Worm (Caenorhabditis elegans) whole organism, young adult: ENCODE data around the gene F44F4.3.

Experiments used
- B0035.1 ChIP-seq: sonication (generic microtip); optimal IDR thresholded peaks from 2 replicates; lab custom pipeline; 2016; ENCODE audit warnings: missing genetic modification characterization, mild to moderate bottlenecking, missing compliant biosample characterization, missing genotype, missing genetic modification reagents
- B0336.3 ChIP-seq: fragments of 200-800 bp; sonication (Bioruptor generic); IDR thresholded peaks from 2 replicates; pipeline ENCODE4 v1.3.6; 2022; ENCODE audit warnings: missing genetic modification characterization, missing compliant biosample characterization
- F33H1.4 ChIP-seq: fragments of 200-800 bp; sonication (Bioruptor generic); IDR thresholded peaks from 2 replicates; pipeline ENCODE4 v1.3.6; 2022; ENCODE audit warnings: missing genetic modification reagents, missing genetic modification characterization, missing compliant biosample characterization
- F55B11.4 ChIP-seq: sonication (generic microtip); optimal IDR thresholded peaks from 2 replicates; lab custom pipeline; 2016; ENCODE audit warnings: missing compliant biosample characterization, missing genetic modification characterization, borderline replicate concordance; ENCODE audit not compliant: insufficient read depth
- F57C9.4 ChIP-seq: sonication (generic microtip); optimal IDR thresholded peaks from 2 replicates; lab custom pipeline; 2017; ENCODE audit warnings: mild to moderate bottlenecking, missing genetic modification characterization, missing compliant biosample characterization
- T07F8.4 ChIP-seq: sonication (generic microtip); optimal IDR thresholded peaks from 2 replicates; lab custom pipeline; 2016; ENCODE audit warnings: mild to moderate bottlenecking, missing genetic modification characterization, moderate library complexity, missing compliant biosample characterization
- T26A5.8 ChIP-seq: sonication (generic microtip); optimal IDR thresholded peaks from 2 replicates; lab custom pipeline; 2016; ENCODE audit warnings: missing genetic modification characterization, missing compliant biosample characterization
- ama-1 ChIP-seq, 3 experiments: fragments of 150-350 bp in 1 of 3; sonication (generic microtip) in 2 of 3; optimal IDR thresholded peaks; 2 replicates each; lab custom pipeline; 2014 to 2018; ENCODE audit warnings: missing biosample characterization in 2 of 3, missing genetic modification characterization in 2 of 3, missing genetic modification reagents in 2 of 3
- attf-6 ChIP-seq: fragments of 200-800 bp; sonication (Bioruptor generic); IDR thresholded peaks from 2 replicates; pipeline ENCODE4 v1.3.6; 2022; ENCODE audit warnings: missing genetic modification reagents, missing genetic modification characterization, missing compliant biosample characterization
- ccch-3 ChIP-seq: fragments of 200-800 bp; sonication (Bioruptor generic); optimal IDR thresholded peaks from 2 replicates; lab custom pipeline; 2018; ENCODE audit warnings: mild to moderate bottlenecking, missing genetic modification characterization, missing compliant biosample characterization
- cebp-1 ChIP-seq, 2 experiments: fragments of 200-800 bp in 1 of 2; sonication (Bioruptor generic) in 1 of 2; sonication (generic microtip) in 1 of 2; IDR thresholded peaks in 1 of 2; optimal IDR thresholded peaks in 1 of 2; 2 replicates each; pipeline versions ENCODE4 v1.3.6 to Lab custom; 2017 to 2022; ENCODE audit warnings: missing compliant biosample characterization in 2 of 2, missing genetic modification characterization in 2 of 2, mild to moderate bottlenecking in 1 of 2, missing genetic modification reagents in 1 of 2, moderate library complexity in 1 of 2
- ceh-27 ChIP-seq: fragments of 200-800 bp; sonication (Bioruptor generic); optimal IDR thresholded peaks from 2 replicates; lab custom pipeline; 2018; ENCODE audit warnings: mild to moderate bottlenecking, missing genetic modification characterization, moderate library complexity, missing compliant biosample characterization
- ceh-91 ChIP-seq: fragments of 200-800 bp; sonication (Bioruptor generic); IDR thresholded peaks from 2 replicates; pipeline ENCODE4 v1.3.6; 2022; ENCODE audit warnings: missing genetic modification reagents, missing genetic modification characterization, missing compliant biosample characterization
- chd-7 ChIP-seq: sonication (generic microtip); optimal IDR thresholded peaks from 2 replicates; lab custom pipeline; 2016; ENCODE audit warnings: mild to moderate bottlenecking, missing genetic modification characterization, moderate library complexity, missing compliant biosample characterization
- egl-44 ChIP-seq: fragments of 200-800 bp; sonication (Bioruptor generic); IDR thresholded peaks from 2 replicates; pipeline ENCODE4 v1.3.6; 2022; ENCODE audit warnings: missing genetic modification reagents, missing genetic modification characterization, missing compliant biosample characterization
- fkh-3 ChIP-seq: sonication (generic microtip); optimal IDR thresholded peaks from 2 replicates; lab custom pipeline; 2016; ENCODE audit warnings: mild to moderate bottlenecking, missing genetic modification characterization, missing compliant biosample characterization
- hlh-12 ChIP-seq: sonication (generic microtip); optimal IDR thresholded peaks from 2 replicates; lab custom pipeline; 2016; ENCODE audit warnings: missing genetic modification characterization, missing compliant biosample characterization
- hsf-1 ChIP-seq: fragments of 200-800 bp; sonication (Bioruptor generic); IDR thresholded peaks from 2 replicates; pipeline ENCODE4 v1.3.6; 2022; ENCODE audit warnings: missing genetic modification reagents, missing genetic modification characterization, missing compliant biosample characterization
- let-526 ChIP-seq: fragments of 200-800 bp; sonication (Bioruptor generic); IDR thresholded peaks from 2 replicates; pipeline ENCODE4 v1.3.6; 2022; ENCODE audit warnings: missing genetic modification reagents, missing genetic modification characterization, missing compliant biosample characterization
- let-607 ChIP-seq, 2 experiments: fragments of 200-800 bp in 1 of 2; sonication (Bioruptor generic) in 1 of 2; sonication (generic microtip) in 1 of 2; optimal IDR thresholded peaks; 2 replicates each; lab custom pipeline; 2016 to 2018; ENCODE audit warnings: mild to moderate bottlenecking in 2 of 2, missing compliant biosample characterization in 2 of 2, missing genetic modification characterization in 2 of 2, moderate library complexity in 2 of 2, missing genotype in 1 of 2
- lin-40 ChIP-seq: sonication (generic microtip); optimal IDR thresholded peaks from 2 replicates; lab custom pipeline; 2016; ENCODE audit warnings: missing genetic modification characterization, mild to moderate bottlenecking, missing compliant biosample characterization, missing genotype, missing genetic modification reagents
- lin-54 ChIP-seq: fragments of 200-800 bp; sonication (Bioruptor generic); optimal IDR thresholded peaks from 2 replicates; lab custom pipeline; 2018; ENCODE audit warnings: mild to moderate bottlenecking, missing genetic modification characterization, missing compliant biosample characterization
- lir-1 ChIP-seq: fragments of 200-800 bp; sonication (Bioruptor generic); conservative IDR thresholded peaks from 2 replicates; pipeline ENCODE4 v1.3.6; 2022; ENCODE audit warnings: missing genetic modification reagents, missing genetic modification characterization, missing compliant biosample characterization
- lsl-1 ChIP-seq: fragments of 200-800 bp; sonication (Bioruptor generic); optimal IDR thresholded peaks from 2 replicates; lab custom pipeline; 2018; ENCODE audit warnings: mild to moderate bottlenecking, missing genetic modification characterization, moderate library complexity, missing compliant biosample characterization
- madf-3 ChIP-seq: fragments of 200-800 bp; sonication (Bioruptor generic); IDR thresholded peaks from 2 replicates; pipeline ENCODE4 v1.3.6; 2022; ENCODE audit warnings: missing genetic modification reagents, missing genetic modification characterization, missing compliant biosample characterization
- madf-6 ChIP-seq: fragments of 200-800 bp; sonication (Bioruptor generic); IDR thresholded peaks from 2 replicates; pipeline ENCODE4 v1.3.6; 2022; ENCODE audit warnings: missing genetic modification reagents, missing genetic modification characterization, missing compliant biosample characterization
- mcd-1 ChIP-seq: fragments of 200-800 bp; sonication (Bioruptor generic); IDR thresholded peaks from 2 replicates; pipeline ENCODE4 v1.3.6; 2022; ENCODE audit warnings: missing genetic modification reagents, missing genetic modification characterization, missing compliant biosample characterization
- mel-28 ChIP-seq: sonication (generic microtip); optimal IDR thresholded peaks from 2 replicates; lab custom pipeline; 2016; ENCODE audit warnings: borderline replicate concordance, mild to moderate bottlenecking, missing genetic modification characterization, missing compliant biosample characterization
- mes-4 ChIP-seq: sonication (generic microtip); optimal IDR thresholded peaks from 2 replicates; lab custom pipeline; 2016; ENCODE audit warnings: missing genotype, missing genetic modification characterization, missing compliant biosample characterization
- nfya-1 ChIP-seq: sonication (generic microtip); optimal IDR thresholded peaks from 2 replicates; lab custom pipeline; 2017; ENCODE audit warnings: antibody characterized with exemption, missing compliant biosample characterization, missing genetic modification characterization, borderline replicate concordance; ENCODE audit not compliant: insufficient read depth
- nfya-2 ChIP-seq: fragments of 200-800 bp; sonication (Bioruptor generic); IDR thresholded peaks from 2 replicates; pipeline ENCODE4 v1.3.6; 2022; ENCODE audit warnings: missing genetic modification reagents, missing genetic modification characterization, missing compliant biosample characterization
- nhr-80 ChIP-seq: sonication (generic microtip); optimal IDR thresholded peaks from 2 replicates; lab custom pipeline; 2016; ENCODE audit warnings: missing genetic modification characterization, missing compliant biosample characterization
- rcor-1 ChIP-seq: fragments of 200-800 bp; sonication (Bioruptor generic); IDR thresholded peaks from 2 replicates; pipeline ENCODE4 v1.3.6; 2022; ENCODE audit warnings: missing genetic modification reagents, missing genetic modification characterization, missing compliant biosample characterization
- rec-8 ChIP-seq, 2 experiments: sonication (generic microtip); optimal IDR thresholded peaks; 2 replicates each; lab custom pipeline; 2016; ENCODE audit warnings: mild to moderate bottlenecking in 2 of 2, missing genetic modification characterization in 2 of 2, missing genetic modification reagents in 2 of 2, missing genotype in 2 of 2, missing biosample characterization in 1 of 2, missing compliant biosample characterization in 1 of 2, moderate library complexity in 1 of 2
- rpc-1 ChIP-seq, 2 experiments: fragments of 150-350 bp in 1 of 2; sonication (generic microtip) in 1 of 2; optimal IDR thresholded peaks; 2 replicates each; lab custom pipeline; 2014 to 2018; ENCODE audit warnings: missing biosample characterization in 1 of 2, missing genetic modification characterization in 1 of 2, missing genetic modification reagents in 1 of 2, missing genotype in 1 of 2
- snpc-1.1 ChIP-seq: sonication (generic microtip); optimal IDR thresholded peaks from 2 replicates; lab custom pipeline; 2017; ENCODE audit warnings: missing genetic modification characterization, mild to moderate bottlenecking, missing compliant biosample characterization, antibody characterized with exemption, moderate library complexity, missing genotype, missing genetic modification reagents; ENCODE audit not compliant: insufficient read depth
- snpc-1.3 ChIP-seq: sonication (generic microtip); optimal IDR thresholded peaks from 2 replicates; lab custom pipeline; 2017; ENCODE audit warnings: missing genetic modification characterization, mild to moderate bottlenecking, missing compliant biosample characterization, antibody characterized with exemption, moderate library complexity, missing genotype, missing genetic modification reagents; ENCODE audit not compliant: insufficient read depth
- snpc-3.4 ChIP-seq: sonication (generic microtip); optimal IDR thresholded peaks from 2 replicates; lab custom pipeline; 2017; ENCODE audit warnings: missing genetic modification characterization, mild to moderate bottlenecking, missing compliant biosample characterization, antibody characterized with exemption, moderate library complexity, missing genotype, missing genetic modification reagents

Gene F44F4.3

ce11 chrII:10894996-10895395 lies 9.3 kb upstream of the F44F4.3 start, which contains the start of gene sra-10:
TSS of gene sra-10 (minus strand) at chrII:10895096.
- TF ChIP-seq fkh-3 (tag; lab: Kevin White, UChicago), result no peak
- no peak for TF ChIP-seq F55B11.4 (tag; lab: Kevin White, UChicago)
- no peak for TF ChIP-seq snpc-3.4 (tag; lab: Kevin White, UChicago)
- TF ChIP-seq lin-40 (tag; lab: Kevin White, UChicago), result no peak
- no peak for TF ChIP-seq mcd-1 (GFP tag; lab: Robert Waterston, UW)
- no peak for TF ChIP-seq mes-4
- no peak for TF ChIP-seq rpc-1 (optimal IDR thresholded peaks at IDR 0.05; lab: Kevin White, UChicago)
- no peak for TF ChIP-seq rpc-1 (tag; optimal IDR thresholded peaks at IDR 0.05; lab: Kevin White, UChicago)
- TF ChIP-seq hlh-12 (tag; lab: Kevin White, UChicago), result no peak
- no peak for TF ChIP-seq madf-3 (GFP tag; lab: Robert Waterston, UW)
- TF ChIP-seq hsf-1, result no peak
- TF ChIP-seq lir-1 (GFP tag; lab: Robert Waterston, UW), result no peak
- no peak for TF ChIP-seq B0035.1 (tag; lab: Kevin White, UChicago)
- no peak for TF ChIP-seq mel-28
- no peak for TF ChIP-seq egl-44

- TF ChIP-seq let-607 (tag; optimal IDR thresholded peaks at IDR 0.05; lab: Kevin White, UChicago) (no peak), snpc-1.3 (no peak)
- TF ChIP-seq, all 124 proteins: peak for 0
Observed at ce11 chrII:10888979-10889378, 3.3 kb upstream of the F44F4.3 start, which contains the start of gene ptr-8. TSS of gene ptr-8 (plus strand) at chrII:10889279.

ce11 chrII:10887097-10887496 lies 1.4 kb upstream of the F44F4.3 start:
- 0 out of 2 replicates have a peak, but pooled peaks have one; percentile 20 for TF ChIP-seq cebp-1 (GFP tag; IDR thresholded peaks at IDR 0.05; lab: Robert Waterston, UW)
- peak; percentile 70 for TF ChIP-seq cebp-1 (tag; optimal IDR thresholded peaks at IDR 0.05; lab: Kevin White, UChicago)
- TF ChIP-seq let-526, result no peak

- 0 out of 2 replicates have a peak, but pooled peaks have one; percentile 12 for TF ChIP-seq madf-6 (GFP tag; lab: Robert Waterston, UW)
- TF ChIP-seq nfya-2, result no peak
- TF ChIP-seq cebp-1 (GFP tag; IDR thresholded peaks at IDR 0.05; lab: Robert Waterston, UW), result no peak
- TF ChIP-seq cebp-1 (tag; optimal IDR thresholded peaks at IDR 0.05; lab: Kevin White, UChicago), result no peak
- TF ChIP-seq madf-3 (GFP tag; lab: Robert Waterston, UW), result no peak
- TF ChIP-seq lsl-1 (GFP tag; lab: Kevin White, UChicago), result peak; percentile 41
- no peak for TF ChIP-seq nhr-80 (tag; lab: Kevin White, UChicago)
Observed at ce11 chrII:10885250-10885649, 468 bp downstream of the F44F4.3 start.

- TF ChIP-seq ama-1 (optimal IDR thresholded peaks at IDR 0.05; lab: Kevin White, UChicago) (no peak), ama-1 (GFP tag; optimal IDR thresholded peaks at IDR 0.05; lab: Kevin White, UChicago) (no peak), F33H1.4 (peak; percentile 92), lin-40 (tag; lab: Kevin White, UChicago) (no peak), chd-7 (tag; lab: Kevin White, UChicago) (no peak), ccch-3 (GFP tag; lab: Kevin White, UChicago) (no peak), madf-6 (GFP tag; lab: Robert Waterston, UW) (peak; percentile 98), ceh-27 (no peak), B0336.3 (no peak), attf-6 (GFP tag; lab: Robert Waterston, UW) (no peak), rec-8 (tag; optimal IDR thresholded peaks at IDR 0.05; lab: Kevin White, UChicago) (no peak), lin-54 (GFP tag; lab: Kevin White, UChicago) (peak; percentile 73), T26A5.8 (tag; lab: Kevin White, UChicago) (no peak), rpc-1 (optimal IDR thresholded peaks at IDR 0.05; lab: Kevin White, UChicago) (no peak), rpc-1 (tag; optimal IDR thresholded peaks at IDR 0.05; lab: Kevin White, UChicago) (no peak), rcor-1 (GFP tag; lab: Robert Waterston, UW) (no peak), ceh-91 (peak; percentile 74), madf-3 (GFP tag; lab: Robert Waterston, UW) (no peak), nfya-1 (tag; lab: Kevin White, UChicago) (no peak), T07F8.4 (tag; lab: Kevin White, UChicago) (no peak), F57C9.4 (tag; lab: Kevin White, UChicago) (no peak), snpc-1.1 (tag; lab: Kevin White, UChicago) (peak; percentile 15), B0035.1 (tag; lab: Kevin White, UChicago) (no peak), nfya-2 (no peak)
Observed at ce11 chrII:10884396-10884795, 1.3 kb downstream of the F44F4.3 start, which contains the start of gene egg-3. TSS of gene egg-3 (minus strand) at chrII:10884441.
